Fruit fly (Drosophila melanogaster) Kc167 (cell line): ENCODE data around the gene Elp1.

Experiments
- h ChIP-seq: fragments of >200 bp; optimal IDR thresholded peaks from 3 replicates; lab custom pipeline; 2018; ENCODE audit warnings: missing external identifiers
- insv ChIP-seq: fragments of >200 bp; optimal IDR thresholded peaks from 3 replicates; lab custom pipeline; 2018; ENCODE audit warnings: missing external identifiers
- psq ChIP-seq: fragments of >200 bp; optimal IDR thresholded peaks from 2 replicates; lab custom pipeline; 2017; ENCODE audit warnings: missing external identifiers
- ttk ChIP-seq: sonication (Bioruptor generic); optimal IDR thresholded peaks from 2 replicates; lab custom pipeline; 2017; ENCODE audit warnings: missing external identifiers

DNA sequence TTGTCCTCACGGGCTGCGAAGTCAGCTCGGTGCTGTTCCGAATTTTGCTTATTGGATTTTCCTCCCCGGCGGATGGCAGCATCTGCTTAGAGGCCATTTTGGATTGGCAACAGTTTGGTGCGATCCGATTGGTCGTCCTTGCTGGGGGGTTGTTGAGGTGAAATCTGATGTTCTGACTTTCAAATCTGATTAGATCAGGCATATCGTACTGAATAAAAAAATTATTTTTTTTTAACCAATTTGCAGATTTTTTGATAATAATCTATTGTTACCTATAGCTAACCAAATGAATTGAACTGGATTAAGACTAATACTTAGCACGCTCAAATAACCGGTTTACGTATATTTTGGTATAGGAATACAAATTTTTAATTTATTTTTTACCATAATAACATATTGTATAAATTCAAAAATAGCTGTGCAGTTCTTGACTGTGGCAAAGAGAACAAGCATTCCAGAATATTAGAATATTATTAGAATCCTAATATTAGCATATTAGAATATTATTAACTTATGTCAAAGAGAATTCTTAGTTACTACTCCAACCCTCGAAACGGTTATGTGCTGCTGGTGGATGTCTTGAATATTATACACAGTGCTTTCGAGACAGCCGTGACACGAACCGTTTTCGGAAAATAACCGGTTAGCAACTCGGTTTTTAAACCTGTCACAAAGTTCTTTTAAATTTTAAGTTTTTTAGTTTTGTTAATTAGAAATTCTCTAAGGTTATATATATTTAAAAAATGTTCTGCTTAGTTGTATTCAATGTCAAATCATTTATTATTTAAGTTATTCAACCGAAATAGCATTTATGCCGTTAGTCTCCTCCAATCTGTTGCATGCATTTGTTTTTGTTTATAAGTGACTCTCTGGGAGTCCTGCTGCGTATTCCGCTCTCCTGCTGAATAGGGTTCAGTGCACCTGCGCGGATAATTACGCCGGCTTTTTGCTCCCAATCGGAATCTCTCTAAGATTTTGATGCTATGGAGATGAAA lies 43.8 kb downstream of the Elp1 start, which contains the start of gene Fer3:
- no peak for TF ChIP-seq insv
- no peak for TF ChIP-seq h
- no peak for TF ChIP-seq ttk (lab: Kevin White, UChicago)
- TF ChIP-seq psq (lab: Kevin White, UChicago): no peak
